Fruit fly (Drosophila melanogaster) whole organism, embryonic: ENCODE measurements around the gene CG6847.

Experiments
- CG10366 ChIP-seq: fragments of 200-800 bp; sonication (Bioruptor generic); IDR thresholded peaks from 2 replicates; pipeline ENCODE4 v1.3.6; 2022; ENCODE audit warnings: missing biosample characterization, missing genetic modification characterization
- CG10979 ChIP-seq: fragments of 200-800 bp; sonication (Bioruptor generic); optimal IDR thresholded peaks from 2 replicates; lab custom pipeline; 2018; ENCODE audit warnings: missing biosample characterization, mild to moderate bottlenecking, missing genetic modification characterization, moderate library complexity
- CG12104 ChIP-seq: fragments of 200-800 bp; sonication (Bioruptor generic); optimal IDR thresholded peaks from 3 replicates; lab custom pipeline; 2016; ENCODE audit warnings: missing biosample characterization, missing genetic modification characterization
- CG12219 ChIP-seq: fragments of 200-800 bp; sonication (Bioruptor generic); optimal IDR thresholded peaks from 3 replicates; lab custom pipeline; 2018; ENCODE audit warnings: missing biosample characterization, mild to moderate bottlenecking, missing genetic modification characterization
- CG14710 ChIP-seq: fragments of 200-800 bp; sonication (Bioruptor generic); optimal IDR thresholded peaks from 3 replicates; lab custom pipeline; 2019; ENCODE audit warnings: missing biosample characterization, mild to moderate bottlenecking, missing genetic modification characterization, moderate library complexity
- CG14965 ChIP-seq: fragments of 200-800 bp; sonication (Bioruptor generic); optimal IDR thresholded peaks from 2 replicates; lab custom pipeline; 2016; ENCODE audit warnings: missing biosample characterization, missing genetic modification characterization, borderline replicate concordance
- CG15696 ChIP-seq: fragments of 200-800 bp; sonication (Bioruptor generic); optimal IDR thresholded peaks from 2 replicates; lab custom pipeline; 2019; ENCODE audit warnings: missing biosample characterization, mild to moderate bottlenecking, missing genetic modification characterization, moderate library complexity
- CG1603 ChIP-seq: fragments of 200-800 bp; sonication (Bioruptor generic); optimal IDR thresholded peaks from 2 replicates; lab custom pipeline; 2019; ENCODE audit warnings: missing biosample characterization, mild to moderate bottlenecking, missing genetic modification characterization, moderate library complexity
- CG16779 ChIP-seq: fragments of 200-800 bp; sonication (Bioruptor generic); IDR thresholded peaks from 2 replicates; pipeline ENCODE4 v1.3.6; 2022; ENCODE audit warnings: missing biosample characterization, missing genetic modification characterization
- CG17612 ChIP-seq: fragments of 200-800 bp; sonication (Bioruptor generic); IDR thresholded peaks from 2 replicates; pipeline ENCODE4 v1.3.6; 2022; ENCODE audit warnings: missing biosample characterization, missing genetic modification characterization
- CG17912 ChIP-seq: fragments of 200-800 bp; sonication (Bioruptor generic); optimal IDR thresholded peaks from 2 replicates; lab custom pipeline; 2018; ENCODE audit warnings: missing biosample characterization, mild to moderate bottlenecking, missing genetic modification characterization
- CG1832 ChIP-seq: fragments of 200-800 bp; sonication (Bioruptor generic); optimal IDR thresholded peaks from 2 replicates; lab custom pipeline; 2017; ENCODE audit warnings: missing biosample characterization, mild to moderate bottlenecking, missing genetic modification characterization, inconsistent platforms
- CG18764 ChIP-seq: fragments of 200-800 bp; sonication (Bioruptor generic); optimal IDR thresholded peaks from 3 replicates; lab custom pipeline; 2016; ENCODE audit warnings: missing biosample characterization, missing genetic modification characterization
- CG2202 ChIP-seq: fragments of 200-800 bp; sonication (Bioruptor generic); optimal IDR thresholded peaks from 2 replicates; lab custom pipeline; 2018; ENCODE audit warnings: missing biosample characterization, mild to moderate bottlenecking, missing genetic modification characterization
- CG3163 ChIP-seq: fragments of 200-800 bp; sonication (Bioruptor generic); optimal IDR thresholded peaks from 3 replicates; lab custom pipeline; 2016; ENCODE audit warnings: missing biosample characterization, missing genetic modification characterization
- CG3726 ChIP-seq: fragments of 200-800 bp; sonication (Bioruptor generic); IDR thresholded peaks from 3 replicates; pipeline ENCODE4, ENCODE4 v1.3.6; 2022; ENCODE audit warnings: missing biosample characterization, missing genetic modification characterization
- CG4820 ChIP-seq: fragments of 200-800 bp; sonication (Bioruptor generic); optimal IDR thresholded peaks from 3 replicates; lab custom pipeline; 2016; ENCODE audit warnings: missing biosample characterization, missing genetic modification characterization
- CG5245 ChIP-seq: fragments of 200-800 bp; sonication (Bioruptor generic); optimal IDR thresholded peaks from 3 replicates; lab custom pipeline; 2016; ENCODE audit warnings: missing biosample characterization, missing genetic modification characterization
- CG9215 ChIP-seq: fragments of 200-800 bp; sonication (Bioruptor generic); IDR thresholded peaks from 2 replicates; pipeline ENCODE4 v1.3.6; 2022; ENCODE audit warnings: missing biosample characterization, missing genetic modification characterization
- CTCF ChIP-seq: fragments of 200-800 bp; sonication (Bioruptor generic); optimal IDR thresholded peaks from 2 replicates; lab custom pipeline; 2017; ENCODE audit warnings: missing biosample characterization, mild to moderate bottlenecking, missing genetic modification characterization, moderate library complexity
- D19B ChIP-seq: fragments of 200-800 bp; sonication (Bioruptor generic); optimal IDR thresholded peaks from 2 replicates; lab custom pipeline; 2017; ENCODE audit warnings: missing biosample characterization, mild to moderate bottlenecking, missing genetic modification characterization
- Drgx ChIP-seq: fragments of 200-800 bp; sonication (Bioruptor generic); IDR thresholded peaks from 2 replicates; pipeline ENCODE4 v1.3.6; 2022; ENCODE audit warnings: missing biosample characterization, missing genetic modification characterization
- GATAe ChIP-seq: fragments of 200-800 bp; sonication (Bioruptor generic); conservative IDR thresholded peaks from 2 replicates; pipeline ENCODE4 v1.3.6; 2022; ENCODE audit warnings: missing biosample characterization, missing genetic modification characterization
- Gug ChIP-seq: fragments of 200-800 bp; sonication (Bioruptor generic); IDR thresholded peaks from 4 replicates; pipeline ENCODE4 v1.3.6; 2022; ENCODE audit warnings: missing biosample characterization, missing genetic modification characterization
- HLH4C ChIP-seq: fragments of 200-800 bp; sonication (Bioruptor generic); IDR thresholded peaks from 3 replicates; pipeline ENCODE4 v1.3.6; 2022; ENCODE audit warnings: missing biosample characterization, missing genetic modification characterization; ENCODE audit not compliant: partially characterized antibody
- HmgZ ChIP-seq: fragments of 200-800 bp; sonication (Bioruptor generic); optimal IDR thresholded peaks from 2 replicates; lab custom pipeline; 2018; ENCODE audit warnings: missing biosample characterization, mild to moderate bottlenecking, missing genetic modification characterization
- Hr3 ChIP-seq: fragments of 200-800 bp; sonication (Bioruptor generic); optimal IDR thresholded peaks from 3 replicates; lab custom pipeline; 2016; ENCODE audit warnings: missing biosample characterization, missing genetic modification characterization
- Hr78 ChIP-seq, 2 experiments: fragments of 200-800 bp in 1 of 2; fragments of >200 bp in 1 of 2; sonication (Bioruptor generic) in 1 of 2; optimal IDR thresholded peaks; 2 replicates each; lab custom pipeline; 2017 to 2019; ENCODE audit warnings: missing biosample characterization in 2 of 2, missing genetic modification characterization in 2 of 2, mild to moderate bottlenecking in 1 of 2, moderate library complexity in 1 of 2
- MTF-1 ChIP-seq: fragments of 200-800 bp; sonication (Bioruptor generic); optimal IDR thresholded peaks from 2 replicates; lab custom pipeline; 2018; ENCODE audit warnings: missing biosample characterization, mild to moderate bottlenecking, missing genetic modification characterization, borderline replicate concordance
- Trl ChIP-seq, 3 experiments: fragments of >200 bp in 2 of 3; fragments of 200-800 bp in 1 of 3; sonication (Bioruptor generic) in 1 of 3; optimal IDR thresholded peaks; 2 replicates in 1 of 3; 3 replicates in 2 of 3; lab custom pipeline; 2016 to 2017; ENCODE audit warnings: missing biosample characterization in 1 of 3, missing genetic modification characterization in 1 of 3
- Vsx1 ChIP-seq: fragments of 200-800 bp; sonication (Bioruptor generic); optimal IDR thresholded peaks from 2 replicates; lab custom pipeline; 2017; ENCODE audit warnings: missing biosample characterization, mild to moderate bottlenecking, missing genetic modification characterization, missing genetic modification reagents
- ab ChIP-seq: fragments of 200-800 bp; sonication (Bioruptor generic); optimal IDR thresholded peaks from 2 replicates; lab custom pipeline; 2016; ENCODE audit warnings: missing biosample characterization, missing genetic modification characterization
- aop ChIP-seq: fragments of 200-800 bp; sonication (Bioruptor generic); IDR thresholded peaks from 2 replicates; pipeline ENCODE4 v1.3.6; 2022; ENCODE audit warnings: missing biosample characterization, missing genetic modification characterization
- ato ChIP-seq: fragments of 200-800 bp; sonication (Bioruptor generic); IDR thresholded peaks from 2 replicates; pipeline ENCODE4 v1.3.6; 2022; ENCODE audit warnings: missing biosample characterization, missing genetic modification characterization; ENCODE audit not compliant: partially characterized antibody
- chif ChIP-seq, 2 experiments: fragments of 200-800 bp; sonication (Bioruptor generic); optimal IDR thresholded peaks; 3 replicates each; lab custom pipeline; 2016; ENCODE audit warnings: missing biosample characterization in 2 of 2, missing genetic modification characterization in 2 of 2
- ham ChIP-seq: fragments of 200-800 bp; sonication (Bioruptor generic); IDR thresholded peaks from 2 replicates; pipeline ENCODE4 v1.3.6; 2022; ENCODE audit warnings: missing biosample characterization, missing genetic modification characterization
- insv ChIP-seq, 2 experiments: fragments of 200-800 bp; sonication (Bioruptor generic); optimal IDR thresholded peaks; 3 replicates each; lab custom pipeline; 2016 to 2018; ENCODE audit warnings: missing biosample characterization in 2 of 2, missing genetic modification characterization in 2 of 2
- inv ChIP-seq: fragments of 200-800 bp; sonication (Bioruptor generic); IDR thresholded peaks from 2 replicates; pipeline ENCODE4 v1.3.6; 2022; ENCODE audit warnings: missing biosample characterization, missing genetic modification characterization; ENCODE audit not compliant: partially characterized antibody
- lmd ChIP-seq: fragments of 200-800 bp; sonication (Bioruptor generic); IDR thresholded peaks from 2 replicates; pipeline ENCODE4 v1.3.6; 2022; ENCODE audit warnings: missing biosample characterization, missing genetic modification characterization
- nmo ChIP-seq: fragments of 200-800 bp; sonication (Bioruptor generic); optimal IDR thresholded peaks from 2 replicates; lab custom pipeline; 2018; ENCODE audit warnings: missing biosample characterization, mild to moderate bottlenecking, missing genetic modification characterization, moderate library complexity
- nom ChIP-seq: fragments of 200-800 bp; sonication (Bioruptor generic); optimal IDR thresholded peaks from 2 replicates; lab custom pipeline; 2017; ENCODE audit warnings: missing biosample characterization, missing genetic modification characterization, mild to moderate bottlenecking, moderate library complexity, missing genetic modification reagents
- p53 ChIP-seq: fragments of 200-800 bp; sonication (Bioruptor generic); optimal IDR thresholded peaks from 2 replicates; lab custom pipeline; 2016; ENCODE audit warnings: missing biosample characterization, missing genetic modification characterization
- phol ChIP-seq: fragments of 200-800 bp; sonication (Bioruptor generic); optimal IDR thresholded peaks from 3 replicates; lab custom pipeline; 2018; ENCODE audit warnings: missing biosample characterization, mild to moderate bottlenecking, missing genetic modification characterization, moderate library complexity
- ranshi ChIP-seq: fragments of 200-800 bp; sonication (Bioruptor generic); IDR thresholded peaks from 2 replicates; pipeline ENCODE4 v1.3.6; 2022; ENCODE audit warnings: missing biosample characterization, missing genetic modification characterization
- run ChIP-seq: fragments of 200-800 bp; sonication (Bioruptor generic); optimal IDR thresholded peaks from 3 replicates; lab custom pipeline; 2018; ENCODE audit warnings: missing biosample characterization, mild to moderate bottlenecking, missing genetic modification characterization
- shn ChIP-seq: fragments of 200-800 bp; sonication (Bioruptor generic); optimal IDR thresholded peaks from 3 replicates; lab custom pipeline; 2016; ENCODE audit warnings: missing biosample characterization, missing genetic modification characterization
- sqz ChIP-seq: fragments of 200-800 bp; sonication (Bioruptor generic); optimal IDR thresholded peaks from 3 replicates; lab custom pipeline; 2018; ENCODE audit warnings: missing biosample characterization, mild to moderate bottlenecking, missing genetic modification characterization
- tll ChIP-seq, 2 experiments: fragments of 200-800 bp in 1 of 2; fragments of >200 bp in 1 of 2; sonication (Bioruptor generic) in 1 of 2; optimal IDR thresholded peaks; 2 replicates each; lab custom pipeline; 2017 to 2019; ENCODE audit warnings: missing biosample characterization in 2 of 2, missing genetic modification characterization in 2 of 2, mild to moderate bottlenecking in 1 of 2, moderate library complexity in 1 of 2
- ttk ChIP-seq: fragments of 200-800 bp; sonication (Bioruptor generic); IDR thresholded peaks from 2 replicates; pipeline ENCODE4 v2.1.2; 2022; ENCODE audit warnings: missing biosample characterization, missing genetic modification characterization

CG6847 gene

DNA sequence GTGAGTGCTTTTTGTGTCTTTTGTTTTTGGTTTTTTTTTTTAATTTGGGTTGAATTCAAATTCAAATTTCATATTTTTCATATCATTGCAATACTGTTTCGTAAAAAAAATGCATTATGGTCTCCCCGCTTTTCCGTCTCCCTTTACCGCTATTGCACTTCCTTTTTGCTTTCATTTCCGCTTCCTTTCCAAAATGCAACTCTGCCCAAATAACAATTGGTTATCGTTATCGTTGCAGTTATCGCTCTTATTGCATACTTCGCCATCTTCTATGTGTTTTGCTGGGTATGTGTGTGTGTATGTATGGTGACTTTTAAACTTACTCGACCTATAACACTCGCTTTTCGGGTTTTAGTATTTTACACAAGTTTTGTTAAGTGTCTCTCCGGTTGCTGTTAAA, 46.2 kb upstream of the CG6847 start (continued):
- TF ChIP-seq phol (tag; lab: Kevin White, UChicago) = peak; percentile 53

DNA sequence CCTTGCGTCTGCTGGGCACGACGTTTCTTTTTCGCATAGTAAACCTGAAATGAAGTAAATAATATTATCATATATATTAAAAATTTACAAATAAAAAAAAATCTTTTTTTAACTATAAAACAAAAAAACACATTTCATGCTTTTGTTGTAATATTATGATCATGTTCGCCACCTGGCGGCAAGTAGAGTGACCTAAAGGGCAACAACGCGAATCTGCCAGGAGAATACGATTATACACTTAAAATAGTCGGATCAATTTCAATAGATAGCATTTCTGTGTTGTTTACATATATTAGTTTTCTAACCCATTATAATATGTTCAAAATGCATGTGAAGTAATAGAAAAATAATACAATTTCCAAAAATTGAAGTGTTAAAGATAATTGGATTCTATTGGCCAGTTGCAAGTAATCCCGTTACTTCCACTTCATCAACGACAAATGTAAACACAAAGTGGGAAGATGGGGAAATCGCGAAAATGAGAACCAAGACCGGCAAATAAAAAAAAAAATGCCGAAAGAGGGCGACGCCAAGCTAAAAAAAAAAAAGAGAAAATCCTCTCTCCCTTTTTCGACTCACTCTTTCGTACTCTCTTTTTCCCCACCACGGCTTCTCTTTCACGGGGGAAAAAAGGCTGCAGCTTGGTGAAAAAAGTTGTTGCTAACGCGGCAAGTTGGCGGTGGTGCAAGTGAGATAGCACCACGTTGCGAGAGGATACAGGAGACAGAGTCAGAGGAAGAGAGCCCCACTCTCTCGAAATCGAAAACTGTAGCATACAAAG, 40.5 kb upstream of the CG6847 start:
- TF ChIP-seq CG10366 = no peak
- TF ChIP-seq run (tag; lab: Kevin White, UChicago) = no peak
- no peak for TF ChIP-seq shn (GFP tag; lab: Kevin White, UChicago)
- TF ChIP-seq aop = no peak
- TF ChIP-seq CG17912 = no peak
- TF ChIP-seq inv (GFP tag; lab: Robert Waterston, UW) = no peak
- no peak for TF ChIP-seq HmgZ (tag; lab: Kevin White, UChicago)
- TF ChIP-seq CG14965 = peak; percentile 54
- no peak for TF ChIP-seq ato
- peak; percentile 57 for TF ChIP-seq Drgx (GFP tag; lab: Robert Waterston, UW)
- TF ChIP-seq ttk (GFP tag; lab: Robert Waterston, UW) = no peak
- peak; percentile 65 to 75 for TF ChIP-seq Trl (optimal IDR thresholded peaks at IDR 0.05; lab: Kevin White, UChicago)
- no peak for TF ChIP-seq Trl (GFP tag; optimal IDR thresholded peaks at IDR 0.05; lab: Kevin White, UChicago)
- TF ChIP-seq CG3163 (GFP tag; lab: Kevin White, UChicago) = peak; percentile 90
- peak; percentile 33 for TF ChIP-seq CG1832
- TF ChIP-seq nom = peak; percentile 42
- peak; percentile 76 for TF ChIP-seq CG10979 (tag; lab: Kevin White, UChicago)
- no peak for TF ChIP-seq ab (GFP tag; lab: Kevin White, UChicago)
- no peak for TF ChIP-seq CG4820 (GFP tag; lab: Kevin White, UChicago)
- no peak for TF ChIP-seq CG16779 (GFP tag; lab: Robert Waterston, UW)
- TF ChIP-seq nmo = no peak
- no peak for TF ChIP-seq p53 (GFP tag; lab: Kevin White, UChicago)
- TF ChIP-seq D19B (GFP tag; lab: Kevin White, UChicago) = no peak
- no peak for TF ChIP-seq Gug (GFP tag; lab: Robert Waterston, UW)
- no peak for TF ChIP-seq GATAe (GFP tag; lab: Robert Waterston, UW)
- TF ChIP-seq CG5245 = no peak
- TF ChIP-seq CTCF (GFP tag; lab: Kevin White, UChicago) = peak; percentile 81
- TF ChIP-seq CG3726 (GFP tag; lab: Robert Waterston, UW) = no peak
- TF ChIP-seq sqz (GFP tag; lab: Kevin White, UChicago) = peak; percentile 59
- no peak for TF ChIP-seq CG12104
- no peak for TF ChIP-seq CG17612 (GFP tag; lab: Robert Waterston, UW)
- no peak for TF ChIP-seq CG12219 (GFP tag; lab: Kevin White, UChicago)

DNA sequence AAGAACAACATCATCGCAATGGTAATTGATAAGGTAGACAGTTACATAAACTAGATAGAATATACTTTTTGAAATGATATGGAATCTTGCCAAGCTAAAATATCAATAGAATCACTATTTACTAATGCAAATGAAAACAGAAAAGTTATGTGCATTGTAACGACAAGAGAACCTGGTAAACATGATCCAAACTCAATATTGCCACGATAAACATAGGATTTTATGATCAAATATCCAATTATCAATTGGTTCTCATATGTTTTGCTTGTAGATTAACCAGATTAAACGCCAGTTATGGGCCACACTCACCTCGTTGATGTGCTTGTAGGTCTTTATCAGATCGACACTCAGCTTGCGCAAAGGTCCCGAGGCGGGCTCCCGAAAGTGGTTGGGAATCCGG, 39.0 kb upstream of the CG6847 start:
- peak; percentile 11 for TF ChIP-seq CG14710 (tag; lab: Kevin White, UChicago)
- peak; percentile 77 for TF ChIP-seq CG15696 (tag; lab: Kevin White, UChicago)
- TF ChIP-seq ham (GFP tag; lab: Robert Waterston, UW) = no peak
- no peak for TF ChIP-seq CG2202 (tag; lab: Kevin White, UChicago)
- TF ChIP-seq tll (GFP tag; optimal IDR thresholded peaks at IDR 0.05; lab: Kevin White, UChicago) = no peak
- TF ChIP-seq Hr78 (GFP tag; optimal IDR thresholded peaks at IDR 0.05; lab: Kevin White, UChicago) = no peak
- TF ChIP-seq lmd (GFP tag; lab: Robert Waterston, UW) = no peak
- TF ChIP-seq Vsx1 (GFP tag; lab: Kevin White, UChicago) = no peak
- no peak for TF ChIP-seq CG18764
- TF ChIP-seq Hr3 (GFP tag; lab: Kevin White, UChicago) = no peak
- TF ChIP-seq HLH4C = no peak
- no peak for TF ChIP-seq insv (GFP tag; optimal IDR thresholded peaks at IDR 0.05; lab: Kevin White, UChicago)
- TF ChIP-seq CG9215 (GFP tag; lab: Robert Waterston, UW) = no peak
- TF ChIP-seq chif (GFP tag; optimal IDR thresholded peaks at IDR 0.05; lab: Kevin White, UChicago) = no peak
- TF ChIP-seq ranshi (GFP tag; lab: Robert Waterston, UW) = no peak
- no peak for TF ChIP-seq MTF-1 (GFP tag; lab: Kevin White, UChicago)
- TF ChIP-seq CG1603 (tag; lab: Kevin White, UChicago) = peak; percentile 8
